Fruit fly (Drosophila melanogaster) whole organism, embryonic: ENCODE measurements around the gene Ugt36F1.
A peak's percentile ranks its signal among the peaks of the same experiment; 100 is the strongest.

ENCODE experiments used
- Bteb2 ChIP-seq: fragments of 200-800 bp; sonication (Bioruptor generic); optimal IDR thresholded peaks from 2 replicates; lab custom pipeline; 2016; ENCODE audit warnings: missing biosample characterization, missing genetic modification characterization
- CG10209 ChIP-seq: fragments of 200-800 bp; sonication (Bioruptor generic); optimal IDR thresholded peaks from 3 replicates; lab custom pipeline; 2017; ENCODE audit warnings: missing biosample characterization, mild to moderate bottlenecking, missing genetic modification characterization, missing genetic modification reagents
- CG10565 ChIP-seq: fragments of 200-800 bp; sonication (Bioruptor generic); optimal IDR thresholded peaks from 3 replicates; lab custom pipeline; 2016; ENCODE audit warnings: missing biosample characterization, mild to moderate bottlenecking, missing genetic modification characterization
- CG11456 ChIP-seq: fragments of 200-800 bp; sonication (Bioruptor generic); IDR thresholded peaks from 3 replicates; pipeline ENCODE4 v1.3.6; 2022; ENCODE audit warnings: missing biosample characterization, missing genetic modification characterization
- CG11560 ChIP-seq: fragments of 200-800 bp; sonication (Bioruptor generic); IDR thresholded peaks from 3 replicates; pipeline ENCODE4 v1.3.6; 2022; ENCODE audit warnings: missing biosample characterization, missing genetic modification characterization
- CG11696 ChIP-seq: fragments of 200-800 bp; sonication (Bioruptor generic); IDR thresholded peaks from 2 replicates; pipeline ENCODE4 v1.3.6; 2022; ENCODE audit warnings: missing biosample characterization, missing genetic modification characterization
- CG17612 ChIP-seq: fragments of 200-800 bp; sonication (Bioruptor generic); IDR thresholded peaks from 2 replicates; pipeline ENCODE4 v1.3.6; 2022; ENCODE audit warnings: missing biosample characterization, missing genetic modification characterization
- CG18599 ChIP-seq: fragments of 200-800 bp; sonication (Bioruptor generic); optimal IDR thresholded peaks from 3 replicates; lab custom pipeline; 2017; ENCODE audit warnings: missing biosample characterization, missing genetic modification characterization, mild to moderate bottlenecking, moderate library complexity, missing genetic modification reagents
- CG2199 ChIP-seq: fragments of 200-800 bp; sonication (Bioruptor generic); IDR thresholded peaks from 3 replicates; pipeline ENCODE4 v1.3.6; 2022; ENCODE audit warnings: missing biosample characterization, missing genetic modification characterization
- CG31388 ChIP-seq: fragments of 200-800 bp; sonication (Bioruptor generic); optimal IDR thresholded peaks from 2 replicates; lab custom pipeline; 2016; ENCODE audit warnings: missing biosample characterization, missing genetic modification characterization
- CG34224 ChIP-seq: fragments of 200-800 bp; sonication (Bioruptor generic); IDR thresholded peaks from 3 replicates; pipeline ENCODE4 v1.3.6; 2022; ENCODE audit warnings: missing biosample characterization, missing genetic modification characterization; ENCODE audit not compliant: partially characterized antibody
- CG34422 ChIP-seq: fragments of 200-800 bp; sonication (Bioruptor generic); IDR thresholded peaks from 3 replicates; pipeline ENCODE4 v1.3.6; 2022; ENCODE audit warnings: missing biosample characterization, missing genetic modification characterization
- CG42726 ChIP-seq: fragments of 200-800 bp; sonication (Bioruptor generic); IDR thresholded peaks from 2 replicates; pipeline ENCODE4 v1.3.6; 2022; ENCODE audit warnings: missing biosample characterization, missing genetic modification characterization; ENCODE audit not compliant: partially characterized antibody
- CG4617 ChIP-seq: fragments of 200-800 bp; sonication (Bioruptor generic); optimal IDR thresholded peaks from 3 replicates; lab custom pipeline; 2016; ENCODE audit warnings: missing biosample characterization, missing genetic modification characterization, borderline replicate concordance
- CG5953 ChIP-seq: fragments of 200-800 bp; sonication (Bioruptor generic); IDR thresholded peaks from 2 replicates; pipeline ENCODE4 v1.3.6; 2022; ENCODE audit warnings: missing biosample characterization, missing genetic modification characterization
- CG6254 ChIP-seq: fragments of 200-800 bp; sonication (Bioruptor generic); optimal IDR thresholded peaks from 3 replicates; lab custom pipeline; 2017; ENCODE audit warnings: mild to moderate bottlenecking, missing biosample characterization, missing genetic modification reagents, missing genetic modification characterization
- CG7839 ChIP-seq: fragments of 200-800 bp; sonication (Bioruptor generic); optimal IDR thresholded peaks from 3 replicates; lab custom pipeline; 2018; ENCODE audit warnings: missing biosample characterization, mild to moderate bottlenecking, missing genetic modification characterization, moderate library complexity
- CG7963 ChIP-seq: fragments of 200-800 bp; sonication (Bioruptor generic); IDR thresholded peaks from 3 replicates; pipeline ENCODE4 v1.3.6; 2022; ENCODE audit warnings: missing biosample characterization, missing genetic modification characterization; ENCODE audit not compliant: partially characterized antibody
- CG8089 ChIP-seq: fragments of 200-800 bp; sonication (Bioruptor generic); optimal IDR thresholded peaks from 3 replicates; lab custom pipeline; 2016; ENCODE audit warnings: missing biosample characterization, missing genetic modification characterization
- CG8388 ChIP-seq: fragments of 200-800 bp; sonication (Bioruptor generic); optimal IDR thresholded peaks from 2 replicates; lab custom pipeline; 2019; ENCODE audit warnings: missing biosample characterization, mild to moderate bottlenecking, missing genetic modification characterization, moderate library complexity
- CHES-1-like ChIP-seq: fragments of 200-800 bp; sonication (Bioruptor generic); optimal IDR thresholded peaks from 2 replicates; lab custom pipeline; 2016; ENCODE audit warnings: missing biosample characterization, missing genetic modification characterization
- D ChIP-seq, 2 experiments: fragments of 200-800 bp in 1 of 2; fragments of >200 bp in 1 of 2; sonication (Bioruptor generic) in 1 of 2; optimal IDR thresholded peaks; 2 replicates in 1 of 2; 3 replicates in 1 of 2; lab custom pipeline; 2017; ENCODE audit warnings: mild to moderate bottlenecking in 1 of 2, missing biosample characterization in 1 of 2, missing genetic modification characterization in 1 of 2, missing genetic modification reagents in 1 of 2
- HLH3B ChIP-seq: fragments of 200-800 bp; sonication (Bioruptor generic); IDR thresholded peaks from 2 replicates; pipeline ENCODE4 v1.3.6; 2022; ENCODE audit warnings: missing biosample characterization, missing genetic modification characterization
- Lpt ChIP-seq: fragments of >200 bp; optimal IDR thresholded peaks from 2 replicates; lab custom pipeline; 2018; ENCODE audit warnings: missing biosample characterization, missing genetic modification characterization
- MBD-R2 ChIP-seq: fragments of 200-800 bp; sonication (Bioruptor generic); IDR thresholded peaks from 2 replicates; pipeline ENCODE4 v1.3.6; 2022; ENCODE audit warnings: missing biosample characterization, missing genetic modification characterization
- Mes4 ChIP-seq: fragments of 200-800 bp; sonication (Bioruptor generic); optimal IDR thresholded peaks from 2 replicates; lab custom pipeline; 2016; ENCODE audit warnings: missing biosample characterization, missing genetic modification characterization
- Nf-YB ChIP-seq: fragments of 200-800 bp; sonication (Bioruptor generic); optimal IDR thresholded peaks from 3 replicates; lab custom pipeline; 2019; ENCODE audit warnings: missing biosample characterization, mild to moderate bottlenecking, missing genetic modification characterization, moderate library complexity
- Oli ChIP-seq: fragments of 200-800 bp; sonication (Bioruptor generic); optimal IDR thresholded peaks from 2 replicates; lab custom pipeline; 2018; ENCODE audit warnings: missing biosample characterization, mild to moderate bottlenecking, missing genetic modification characterization, moderate library complexity
- ac ChIP-seq: fragments of 200-800 bp; sonication (Bioruptor generic); optimal IDR thresholded peaks from 3 replicates; lab custom pipeline; 2017; ENCODE audit warnings: missing biosample characterization, mild to moderate bottlenecking, missing genetic modification characterization
- az2 ChIP-seq: fragments of 200-800 bp; sonication (Bioruptor generic); optimal IDR thresholded peaks from 3 replicates; lab custom pipeline; 2016; ENCODE audit warnings: missing biosample characterization, missing genetic modification characterization
- bab2 ChIP-seq: fragments of 200-800 bp; sonication (Bioruptor generic); optimal IDR thresholded peaks from 2 replicates; lab custom pipeline; 2016; ENCODE audit warnings: missing biosample characterization, missing genetic modification characterization
- chn ChIP-seq: fragments of 200-800 bp; sonication (Bioruptor generic); optimal IDR thresholded peaks from 2 replicates; lab custom pipeline; 2016; ENCODE audit warnings: missing biosample characterization, missing genetic modification characterization
- dan ChIP-seq: fragments of 200-800 bp; sonication (Bioruptor generic); IDR thresholded peaks from 2 replicates; pipeline ENCODE4 v1.3.6; 2022; ENCODE audit warnings: missing biosample characterization, missing genetic modification characterization
- ems ChIP-seq: fragments of 200-800 bp; sonication (Bioruptor generic); optimal IDR thresholded peaks from 3 replicates; lab custom pipeline; 2016; ENCODE audit warnings: missing biosample characterization, missing genetic modification characterization
- fd96Cb ChIP-seq: fragments of 200-800 bp; sonication (Bioruptor generic); optimal IDR thresholded peaks from 2 replicates; lab custom pipeline; 2018; ENCODE audit warnings: missing biosample characterization, mild to moderate bottlenecking, missing genetic modification characterization, moderate library complexity
- gfzf ChIP-seq: fragments of 200-800 bp; sonication (Bioruptor generic); optimal IDR thresholded peaks from 2 replicates; lab custom pipeline; 2016; ENCODE audit warnings: missing biosample characterization, mild to moderate bottlenecking, missing genetic modification characterization, moderate library complexity
- grau ChIP-seq: fragments of 200-800 bp; optimal IDR thresholded peaks from 3 replicates; lab custom pipeline; 2019; ENCODE audit warnings: missing biosample characterization, mild to moderate bottlenecking, missing genetic modification characterization, moderate library complexity
- grn ChIP-seq: fragments of 200-800 bp; sonication (Bioruptor generic); optimal IDR thresholded peaks from 3 replicates; lab custom pipeline; 2017; ENCODE audit warnings: missing biosample characterization, missing genetic modification characterization
- her ChIP-seq: fragments of 200-800 bp; sonication (Bioruptor generic); optimal IDR thresholded peaks from 2 replicates; lab custom pipeline; 2016; ENCODE audit warnings: missing biosample characterization, missing genetic modification characterization
- hkb ChIP-seq, 2 experiments: fragments of 200-800 bp in 1 of 2; fragments of >200 bp in 1 of 2; sonication (Bioruptor generic) in 1 of 2; IDR thresholded peaks in 1 of 2; optimal IDR thresholded peaks in 1 of 2; 2 replicates each; pipeline versions ENCODE4 v1.3.6 to Lab custom; 2017 to 2022; ENCODE audit warnings: missing biosample characterization in 1 of 2, missing genetic modification characterization in 1 of 2
- kay ChIP-seq: fragments of 200-800 bp; sonication (Bioruptor generic); optimal IDR thresholded peaks from 2 replicates; lab custom pipeline; 2016; ENCODE audit warnings: missing biosample characterization, missing genetic modification characterization
- lov ChIP-seq, 2 experiments: fragments of 200-800 bp in 1 of 2; fragments of >200 bp in 1 of 2; sonication (Bioruptor generic) in 1 of 2; IDR thresholded peaks in 1 of 2; optimal IDR thresholded peaks in 1 of 2; 2 replicates in 1 of 2; 3 replicates in 1 of 2; pipeline versions ENCODE4 v1.3.6 to Lab custom; 2017 to 2022; ENCODE audit warnings: missing biosample characterization in 1 of 2, missing genetic modification characterization in 1 of 2
- p53 ChIP-seq: fragments of 200-800 bp; sonication (Bioruptor generic); optimal IDR thresholded peaks from 2 replicates; lab custom pipeline; 2016; ENCODE audit warnings: missing biosample characterization, missing genetic modification characterization
- pfk ChIP-seq: fragments of 200-800 bp; sonication (Bioruptor generic); optimal IDR thresholded peaks from 2 replicates; lab custom pipeline; 2018; ENCODE audit warnings: missing biosample characterization, mild to moderate bottlenecking, missing genetic modification characterization, moderate library complexity
- psq ChIP-seq: fragments of 200-800 bp; sonication (Bioruptor generic); optimal IDR thresholded peaks from 2 replicates; lab custom pipeline; 2017; ENCODE audit warnings: missing biosample characterization, missing genetic modification characterization
- sens ChIP-seq: fragments of 200-800 bp; sonication (Bioruptor generic); peaks from one replicate; lab custom pipeline; 2016; ENCODE audit warnings: missing biosample characterization, missing genetic modification characterization
- seq ChIP-seq: fragments of 200-800 bp; sonication (Bioruptor generic); IDR thresholded peaks from 2 replicates; pipeline ENCODE4 v1.3.6; 2022; ENCODE audit warnings: missing biosample characterization, missing genetic modification characterization
- vfl ChIP-seq: fragments of 200-800 bp; sonication (Bioruptor generic); optimal IDR thresholded peaks from 2 replicates; lab custom pipeline; 2016; ENCODE audit warnings: missing biosample characterization, missing genetic modification characterization
- wor ChIP-seq: fragments of 200-800 bp; sonication (Bioruptor generic); IDR thresholded peaks from 2 replicates; pipeline ENCODE4 v1.3.6; 2022; ENCODE audit warnings: missing biosample characterization, missing genetic modification characterization
- zen ChIP-seq: fragments of 200-800 bp; sonication (Bioruptor generic); optimal IDR thresholded peaks from 3 replicates; lab custom pipeline; 2018; ENCODE audit warnings: missing biosample characterization, mild to moderate bottlenecking, missing genetic modification characterization, moderate library complexity

Gene Ugt36F1

DNA sequence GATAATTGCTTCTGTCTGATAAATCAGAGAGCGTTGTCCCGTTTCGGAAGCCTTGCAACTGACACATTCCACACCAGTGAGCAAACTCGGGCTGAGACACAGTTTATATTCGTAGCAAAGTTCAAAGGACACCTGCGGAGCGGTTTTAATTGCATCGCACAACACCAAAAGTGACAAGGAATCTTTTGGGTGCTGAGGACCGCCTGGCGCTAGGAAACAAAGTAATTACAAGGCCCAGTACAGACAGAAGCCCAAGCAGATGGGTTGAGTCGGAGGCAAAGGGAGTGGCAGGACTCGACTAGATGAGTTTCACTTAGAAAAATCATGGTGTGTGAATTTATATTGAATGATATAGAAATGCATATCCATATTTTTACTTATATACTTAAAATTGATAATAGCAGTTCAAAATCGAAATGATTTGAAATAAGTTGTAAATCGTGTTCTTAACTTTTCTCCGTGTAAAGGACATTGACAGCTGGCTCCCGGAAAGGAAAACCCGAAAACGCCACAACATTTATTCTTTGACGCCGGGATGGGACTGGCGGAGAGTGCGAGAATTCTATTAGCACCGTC lies 10.3 kb upstream of the Ugt36F1 start (continued):
- no peak for TF ChIP-seq hkb (optimal IDR thresholded peaks at IDR 0.05; lab: Kevin White, UChicago)
- no peak for TF ChIP-seq hkb (GFP tag; IDR thresholded peaks at IDR 0.05; lab: Robert Waterston, UW)
- peak; percentile 16 for TF ChIP-seq Oli (tag; lab: Kevin White, UChicago)
- TF ChIP-seq dan (GFP tag; lab: Robert Waterston, UW) = no peak
- peak; percentile 29 for TF ChIP-seq fd96Cb (tag; lab: Kevin White, UChicago)
- no peak for TF ChIP-seq CG11456
- TF ChIP-seq CG4617 (GFP tag; lab: Kevin White, UChicago) = no peak
- TF ChIP-seq ems (GFP tag; lab: Kevin White, UChicago) = no peak
- no peak for TF ChIP-seq CG10565 (GFP tag; lab: Kevin White, UChicago)
- TF ChIP-seq HLH3B (GFP tag; lab: Robert Waterston, UW) = no peak
- no peak for TF ChIP-seq CG11696 (GFP tag; lab: Robert Waterston, UW)
- TF ChIP-seq ac (GFP tag; lab: Kevin White, UChicago) = peak; percentile 4
- TF ChIP-seq az2 = peak; percentile 20
- TF ChIP-seq grau (tag; lab: Kevin White, UChicago) = peak; percentile 23
- peak; percentile 2 for TF ChIP-seq chn (GFP tag; lab: Kevin White, UChicago)
- TF ChIP-seq CHES-1-like (GFP tag; lab: Kevin White, UChicago) = no peak
- no peak for TF ChIP-seq CG34422 (GFP tag; lab: Robert Waterston, UW)
- TF ChIP-seq zen (tag; lab: Kevin White, UChicago) = peak; percentile 93
- TF ChIP-seq CG2199 (GFP tag; lab: Robert Waterston, UW) = no peak
- TF ChIP-seq CG18599 (GFP tag; lab: Kevin White, UChicago) = peak; percentile 26
- no peak for TF ChIP-seq CG11560 (tag; lab: Robert Waterston, UW)
- TF ChIP-seq kay = no peak
- no peak for TF ChIP-seq Bteb2 (GFP tag; lab: Kevin White, UChicago)
- no peak for TF ChIP-seq MBD-R2
- TF ChIP-seq sens = peak; percentile 65
- no peak for TF ChIP-seq Mes4 (GFP tag; lab: Kevin White, UChicago)
- no peak for TF ChIP-seq CG8089 (GFP tag; lab: Kevin White, UChicago)
- no peak for TF ChIP-seq CG17612
- TF ChIP-seq Nf-YB (GFP tag; lab: Kevin White, UChicago) = no peak
- TF ChIP-seq pfk (GFP tag; lab: Kevin White, UChicago) = no peak
- no peak for TF ChIP-seq CG34224
- TF ChIP-seq CG5953 = no peak
- no peak for TF ChIP-seq gfzf (GFP tag; lab: Kevin White, UChicago)
- TF ChIP-seq CG7839 (tag; lab: Kevin White, UChicago) = peak; percentile 36
- peak; percentile 11 for TF ChIP-seq CG8388 (GFP tag; lab: Kevin White, UChicago)
- no peak for TF ChIP-seq her
- no peak for TF ChIP-seq CG31388
- TF ChIP-seq CG7963 = no peak
- no peak for TF ChIP-seq CG6254 (GFP tag; lab: Kevin White, UChicago)
- TF ChIP-seq grn (GFP tag; lab: Kevin White, UChicago) = no peak
- TF ChIP-seq vfl (GFP tag; lab: Kevin White, UChicago) = no peak
- TF ChIP-seq psq (GFP tag; lab: Kevin White, UChicago) = no peak
- no peak for TF ChIP-seq lov (optimal IDR thresholded peaks at IDR 0.05; lab: Kevin White, UChicago)
- no peak for TF ChIP-seq lov (GFP tag; IDR thresholded peaks at IDR 0.05; lab: Robert Waterston, UW)
- no peak for TF ChIP-seq CG42726
- TF ChIP-seq seq (GFP tag; lab: Robert Waterston, UW) = no peak
- TF ChIP-seq bab2 (GFP tag; lab: Kevin White, UChicago) = no peak
- TF ChIP-seq D (optimal IDR thresholded peaks at IDR 0.05; lab: Kevin White, UChicago) = no peak
- TF ChIP-seq D (GFP tag; optimal IDR thresholded peaks at IDR 0.05; lab: Kevin White, UChicago) = peak; percentile 10
- no peak for TF ChIP-seq wor
- no peak for TF ChIP-seq p53 (GFP tag; lab: Kevin White, UChicago)
- TF ChIP-seq Lpt = no peak
- TF ChIP-seq CG10209 (GFP tag; lab: Kevin White, UChicago) = no peak
